Fruit fly (Drosophila melanogaster) whole organism, pupa: ENCODE measurements around the gene CG14362.

ENCODE experiments used
- CG10348 ChIP-seq: fragments of 200-800 bp; sonication (Bioruptor generic); IDR thresholded peaks from 2 replicates; pipeline ENCODE4 v1.3.6; 2022; ENCODE audit warnings: missing biosample characterization, missing genetic modification characterization
- CG12605 ChIP-seq: fragments of 200-800 bp; sonication (Bioruptor generic); IDR thresholded peaks from 2 replicates; pipeline ENCODE4 v1.3.6; 2022; ENCODE audit warnings: missing biosample characterization, missing genetic modification characterization
- CG13204 ChIP-seq: fragments of 200-800 bp; sonication (Bioruptor generic); optimal IDR thresholded peaks from 2 replicates; lab custom pipeline; 2018; ENCODE audit warnings: missing biosample characterization, mild to moderate bottlenecking, missing genetic modification characterization, moderate library complexity
- CG14655 ChIP-seq: fragments of 200-800 bp; sonication (Bioruptor generic); optimal IDR thresholded peaks from 3 replicates; lab custom pipeline; 2017; ENCODE audit warnings: mild to moderate bottlenecking, missing biosample characterization, missing genetic modification reagents, missing genetic modification characterization
- CG15710 ChIP-seq: fragments of 200-800 bp; sonication (Bioruptor generic); optimal IDR thresholded peaks from 2 replicates; lab custom pipeline; 2018; ENCODE audit warnings: missing biosample characterization, mild to moderate bottlenecking, missing genetic modification characterization, moderate library complexity
- CG17806 ChIP-seq: fragments of 200-800 bp; sonication (Bioruptor generic); optimal IDR thresholded peaks from 2 replicates; lab custom pipeline; 2018; ENCODE audit warnings: missing biosample characterization, mild to moderate bottlenecking, missing genetic modification characterization, moderate library complexity
- CG32121 ChIP-seq: fragments of 200-800 bp; sonication (Bioruptor generic); IDR thresholded peaks from 2 replicates; pipeline ENCODE4 v1.3.6; 2022; ENCODE audit warnings: missing biosample characterization, missing genetic modification characterization
- CG34367 ChIP-seq: fragments of 200-800 bp; sonication (Bioruptor generic); optimal IDR thresholded peaks from 2 replicates; lab custom pipeline; 2018; ENCODE audit warnings: missing biosample characterization, mild to moderate bottlenecking, missing genetic modification characterization
- CG4496 ChIP-seq: fragments of 200-800 bp; sonication (Bioruptor generic); IDR thresholded peaks from 3 replicates; pipeline ENCODE4 v1.3.6; 2022; ENCODE audit warnings: missing biosample characterization, missing genetic modification characterization
- CG8159 ChIP-seq: fragments of 200-800 bp; sonication (Bioruptor generic); optimal IDR thresholded peaks from 3 replicates; lab custom pipeline; 2018; ENCODE audit warnings: missing biosample characterization, mild to moderate bottlenecking, missing genetic modification characterization, moderate library complexity
- CG8301 ChIP-seq: fragments of 200-800 bp; sonication (Bioruptor generic); optimal IDR thresholded peaks from 2 replicates; lab custom pipeline; 2018; ENCODE audit warnings: missing biosample characterization, mild to moderate bottlenecking, missing genetic modification characterization
- CG9948 ChIP-seq: fragments of 200-800 bp; sonication (Bioruptor generic); optimal IDR thresholded peaks from 2 replicates; lab custom pipeline; 2018; ENCODE audit warnings: missing biosample characterization, mild to moderate bottlenecking, missing genetic modification characterization, moderate library complexity
- D1 ChIP-seq: fragments of 200-800 bp; sonication (Bioruptor generic); optimal IDR thresholded peaks from 2 replicates; lab custom pipeline; 2018; ENCODE audit warnings: missing biosample characterization, mild to moderate bottlenecking, missing genetic modification characterization, moderate library complexity
- EcR ChIP-seq: fragments of 200-800 bp; sonication (Bioruptor generic); optimal IDR thresholded peaks from 3 replicates; lab custom pipeline; 2019; ENCODE audit warnings: missing biosample characterization, missing genetic modification characterization, mild to moderate bottlenecking, moderate library complexity, missing genetic modification reagents
- Ets98B ChIP-seq: fragments of 200-800 bp; sonication (Bioruptor generic); IDR thresholded peaks from 2 replicates; pipeline ENCODE4 v1.3.6; 2022; ENCODE audit warnings: missing biosample characterization, missing genetic modification characterization
- Pif1A ChIP-seq: fragments of 200-800 bp; sonication (Bioruptor generic); optimal IDR thresholded peaks from 3 replicates; lab custom pipeline; 2016; ENCODE audit warnings: missing biosample characterization, missing genetic modification characterization
- Pif1B ChIP-seq: fragments of 200-800 bp; sonication (Bioruptor generic); optimal IDR thresholded peaks from 3 replicates; lab custom pipeline; 2016; ENCODE audit warnings: missing biosample characterization, missing genetic modification characterization
- Snoo ChIP-seq: fragments of 200-800 bp; sonication (Bioruptor generic); optimal IDR thresholded peaks from 3 replicates; lab custom pipeline; 2017; ENCODE audit warnings: missing biosample characterization, mild to moderate bottlenecking, missing genetic modification characterization, inconsistent platforms
- fd96Ca ChIP-seq: fragments of 200-800 bp; sonication (Bioruptor generic); IDR thresholded peaks from 3 replicates; pipeline ENCODE4 v1.3.6; 2022; ENCODE audit warnings: missing biosample characterization, missing genetic modification characterization
- gl ChIP-seq: fragments of 200-800 bp; sonication (Bioruptor generic); optimal IDR thresholded peaks from 2 replicates; lab custom pipeline; 2018; ENCODE audit warnings: missing biosample characterization, mild to moderate bottlenecking, missing genetic modification characterization
- rn ChIP-seq: fragments of 200-800 bp; sonication (Bioruptor generic); IDR thresholded peaks from 2 replicates; pipeline ENCODE4 v1.3.6; 2022; ENCODE audit warnings: missing biosample characterization, missing genetic modification characterization

The CG14362 gene

dm6 chr3R:13820483-13820882 is 34.8 kb downstream of the CG14362 start:
- peak; percentile 32 for TF ChIP-seq EcR
- TF ChIP-seq CG32121 (GFP tag; lab: Robert Waterston, UW) = no peak

DNA sequence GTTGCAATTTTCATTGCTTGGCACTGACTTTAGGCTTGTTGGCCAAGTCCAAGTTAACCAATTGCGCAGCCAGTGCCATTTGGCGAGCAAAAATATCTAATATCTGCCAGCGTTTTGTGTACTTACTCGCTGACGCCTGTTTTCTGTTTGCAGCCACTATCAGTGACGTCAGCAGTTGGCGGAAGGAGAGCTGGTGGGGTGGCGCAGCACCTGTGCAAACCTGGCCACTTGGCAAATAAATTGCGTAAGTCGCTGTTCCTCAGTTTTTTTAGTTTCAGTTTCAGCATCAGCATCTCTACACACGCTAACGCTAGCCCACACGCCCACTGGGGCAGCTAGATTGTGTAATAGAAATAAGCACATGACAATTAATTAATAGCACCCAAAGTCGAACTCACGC is 36.2 kb downstream of the CG14362 start:
- no peak for TF ChIP-seq D1 (tag; lab: Kevin White, UChicago)
- TF ChIP-seq CG32121 (GFP tag; lab: Robert Waterston, UW) = peak; percentile 30; the same call in 1 of the 2 replicates
- 0 out of 3 replicates have a peak, but pooled peaks have one; percentile 18 for TF ChIP-seq fd96Ca
- no peak for TF ChIP-seq CG13204 (GFP tag; lab: Kevin White, UChicago)
- no peak for TF ChIP-seq rn (GFP tag; lab: Robert Waterston, UW)

- TF ChIP-seq CG13204 (GFP tag; lab: Kevin White, UChicago) (no peak), CG14655 (GFP tag; lab: Kevin White, UChicago) (peak; percentile 7), Snoo (tag; lab: Kevin White, UChicago) (no peak), CG12605 (GFP tag; lab: Robert Waterston, UW) (peak; percentile 38; the same call in 1 of the 2 replicates), CG32121 (GFP tag; lab: Robert Waterston, UW) (peak; percentile 65), EcR (no peak), CG34367 (tag; lab: Kevin White, UChicago) (no peak), CG4496 (GFP tag; lab: Robert Waterston, UW) (peak; percentile 44; the same call in 2 of the 3 replicates), Ets98B (GFP tag; lab: Robert Waterston, UW) (peak; percentile 42; the same call in 1 of the 2 replicates), rn (GFP tag; lab: Robert Waterston, UW) (peak; percentile 46; the same call in 1 of the 2 replicates), fd96Ca (peak; percentile 52; the same call in 2 of the 3 replicates), CG15710 (no peak), CG8301 (peak; percentile 13)
Observed at dm6 chr3R:13817480-13818305, 37.6 kb downstream of the CG14362 start.

DNA sequence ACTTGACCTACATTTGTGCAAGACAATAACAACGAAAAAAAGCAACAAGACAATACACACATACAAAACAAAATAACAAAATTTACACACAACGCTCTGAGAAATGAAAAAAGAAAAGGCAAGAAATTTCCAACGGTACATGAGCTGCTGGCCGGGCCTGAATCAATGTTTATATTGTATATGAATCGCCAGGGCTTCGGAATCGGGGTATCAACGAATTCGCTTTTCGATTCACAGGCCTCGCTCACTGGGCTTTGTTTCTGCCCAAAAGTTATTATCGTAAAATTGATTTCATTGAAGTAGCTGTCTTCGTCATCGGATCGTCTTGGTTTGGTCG is 38.9 kb downstream of the CG14362 start:
- TF ChIP-seq Pif1A (GFP tag; lab: Kevin White, UChicago) (peak; percentile 29), CG17806 (no peak), CG4496 (GFP tag; lab: Robert Waterston, UW) (no peak), CG8301 (no peak), Ets98B (GFP tag; lab: Robert Waterston, UW) (peak; percentile 45; the same call in 1 of the 2 replicates), CG9948 (tag; lab: Kevin White, UChicago) (no peak), gl (tag; lab: Kevin White, UChicago) (peak; percentile 43), CG10348 (GFP tag; lab: Robert Waterston, UW) (no peak), CG8159 (peak; percentile 34), CG12605 (GFP tag; lab: Robert Waterston, UW) (peak; percentile 43; the same call in 1 of the 2 replicates), CG34367 (tag; lab: Kevin White, UChicago) (no peak), CG14655 (GFP tag; lab: Kevin White, UChicago) (no peak), CG15710 (peak; percentile 11), rn (GFP tag; lab: Robert Waterston, UW) (no peak), Pif1B (GFP tag; lab: Kevin White, UChicago) (peak; percentile 27), D1 (tag; lab: Kevin White, UChicago) (no peak), fd96Ca (no peak), Snoo (tag; lab: Kevin White, UChicago) (peak; percentile 65), EcR (peak; percentile 11), CG32121 (GFP tag; lab: Robert Waterston, UW) (no peak; the same call in 1 of the 2 replicates), CG13204 (GFP tag; lab: Kevin White, UChicago) (peak; percentile 31)

dm6 chr3R:13815566-13816374 is 39.5 kb downstream of the CG14362 start:
- TF ChIP-seq CG4496 (GFP tag; lab: Robert Waterston, UW) = 0 out of 3 replicates have a peak, but pooled peaks have one; percentile 18
- TF ChIP-seq fd96Ca = 0 out of 3 replicates have a peak, but pooled peaks have one; percentile 19
- TF ChIP-seq CG13204 (GFP tag; lab: Kevin White, UChicago) = no peak
- TF ChIP-seq CG32121 (GFP tag; lab: Robert Waterston, UW) = peak; percentile 45; the same call in 1 of the 2 replicates
- TF ChIP-seq, all 21 proteins: peak for 3

DNA sequence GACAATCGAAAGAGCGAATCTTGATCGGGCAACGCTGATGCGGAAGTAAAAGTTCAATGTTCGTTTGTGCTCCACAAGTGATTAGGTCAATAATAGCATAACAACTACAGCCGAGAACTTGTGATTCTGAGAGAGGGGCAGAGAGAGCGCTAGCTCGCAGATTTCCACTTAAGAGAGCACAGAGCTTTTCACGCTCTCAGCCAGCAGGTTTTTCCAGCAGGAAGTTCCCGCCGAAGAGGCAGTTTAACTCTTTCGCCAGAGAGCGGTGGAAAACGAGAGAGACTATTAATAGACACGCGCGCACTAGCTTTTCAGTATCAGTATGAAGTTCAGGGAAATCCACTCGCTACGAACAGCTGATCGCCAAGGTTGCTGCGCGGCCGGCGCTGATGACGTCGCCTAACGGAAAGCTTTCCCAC is 40.2 kb downstream of the CG14362 start:
- TF ChIP-seq EcR (peak; percentile 63), gl (tag; lab: Kevin White, UChicago) (no peak), CG17806 (no peak), CG12605 (GFP tag; lab: Robert Waterston, UW) (peak; percentile 48), CG8159 (no peak), CG4496 (GFP tag; lab: Robert Waterston, UW) (no peak; the same call in 2 of the 3 replicates), Ets98B (GFP tag; lab: Robert Waterston, UW) (peak; percentile 64; the same call in 1 of the 2 replicates), CG34367 (tag; lab: Kevin White, UChicago) (no peak), rn (GFP tag; lab: Robert Waterston, UW) (no peak), Snoo (tag; lab: Kevin White, UChicago) (no peak), CG8301 (no peak), fd96Ca (peak; percentile 43; the same call in 1 of the 3 replicates), D1 (tag; lab: Kevin White, UChicago) (no peak), CG13204 (GFP tag; lab: Kevin White, UChicago) (no peak), Pif1A (GFP tag; lab: Kevin White, UChicago) (no peak), Pif1B (GFP tag; lab: Kevin White, UChicago) (no peak), CG14655 (GFP tag; lab: Kevin White, UChicago) (no peak), CG15710 (no peak), CG32121 (GFP tag; lab: Robert Waterston, UW) (peak; percentile 71), CG10348 (GFP tag; lab: Robert Waterston, UW) (no peak), CG9948 (tag; lab: Kevin White, UChicago) (no peak)
